Worm (Caenorhabditis elegans) whole organism, L3 larva: ENCODE data around the gene R02F2.9.

Experiments used
- pqm-1 ChIP-seq: fragments of 150-350 bp; optimal IDR thresholded peaks from 2 replicates; lab custom pipeline; 2017; ENCODE audit warnings: missing biosample characterization, missing genetic modification characterization, inconsistent platforms
- tbx-2 ChIP-seq: sonication (generic microtip); optimal IDR thresholded peaks from 2 replicates; lab custom pipeline; 2016; ENCODE audit warnings: mild to moderate bottlenecking, missing genetic modification characterization, missing compliant biosample characterization

ce11 chrIII:5502915-5503575 lies 4.1 kb downstream of the R02F2.9 start:
- TF ChIP-seq pqm-1 (tag; lab: Kevin White, UChicago) = peak; percentile 82
- no peak for TF ChIP-seq tbx-2 (tag; lab: Kevin White, UChicago)
